Fruit fly (Drosophila melanogaster) whole organism, embryonic: ENCODE data around the gene Snapin.
A peak's percentile ranks its signal among the peaks of the same experiment; 100 is the strongest.

Source experiments
- ATbp ChIP-seq: fragments of 200-800 bp; sonication (Bioruptor generic); optimal IDR thresholded peaks from 2 replicates; lab custom pipeline; 2017; ENCODE audit warnings: missing biosample characterization, mild to moderate bottlenecking, missing genetic modification characterization, missing genetic modification reagents
- B-H1 ChIP-seq: fragments of 200-800 bp; sonication (Bioruptor generic); IDR thresholded peaks from 3 replicates; pipeline ENCODE4 v1.3.6; 2022; ENCODE audit warnings: missing biosample characterization, missing genetic modification characterization
- CG10209 ChIP-seq: fragments of 200-800 bp; sonication (Bioruptor generic); optimal IDR thresholded peaks from 3 replicates; lab custom pipeline; 2017; ENCODE audit warnings: missing biosample characterization, mild to moderate bottlenecking, missing genetic modification characterization, missing genetic modification reagents
- CG11560 ChIP-seq: fragments of 200-800 bp; sonication (Bioruptor generic); IDR thresholded peaks from 3 replicates; pipeline ENCODE4 v1.3.6; 2022; ENCODE audit warnings: missing biosample characterization, missing genetic modification characterization
- CG12071 ChIP-seq: fragments of 200-800 bp; sonication (Bioruptor generic); optimal IDR thresholded peaks from 3 replicates; lab custom pipeline; 2018; ENCODE audit warnings: missing biosample characterization, mild to moderate bottlenecking, missing genetic modification characterization
- CG12299 ChIP-seq: fragments of 200-800 bp; sonication (Bioruptor generic); optimal IDR thresholded peaks from 2 replicates; lab custom pipeline; 2018; ENCODE audit warnings: missing biosample characterization, mild to moderate bottlenecking, missing genetic modification characterization
- CG12659 ChIP-seq: fragments of 200-800 bp; sonication (Bioruptor generic); optimal IDR thresholded peaks from 3 replicates; lab custom pipeline; 2017; ENCODE audit warnings: mild to moderate bottlenecking, missing biosample characterization, missing genetic modification reagents, missing genetic modification characterization
- CG15073 ChIP-seq: fragments of 200-800 bp; sonication (Bioruptor generic); optimal IDR thresholded peaks from 2 replicates; lab custom pipeline; 2016; ENCODE audit warnings: missing biosample characterization, missing genetic modification characterization
- CG15479 ChIP-seq: fragments of 200-800 bp; sonication (Bioruptor generic); optimal IDR thresholded peaks from 3 replicates; lab custom pipeline; 2019; ENCODE audit warnings: missing biosample characterization, mild to moderate bottlenecking, missing genetic modification characterization, moderate library complexity
- CG16779 ChIP-seq: fragments of 200-800 bp; sonication (Bioruptor generic); IDR thresholded peaks from 2 replicates; pipeline ENCODE4 v1.3.6; 2022; ENCODE audit warnings: missing biosample characterization, missing genetic modification characterization
- CG16813 ChIP-seq: fragments of 200-800 bp; sonication (Bioruptor generic); IDR thresholded peaks from 3 replicates; pipeline ENCODE4 v1.3.6; 2022; ENCODE audit warnings: missing biosample characterization, missing genetic modification characterization; ENCODE audit not compliant: partially characterized antibody
- CG30403 ChIP-seq: fragments of 200-800 bp; sonication (Bioruptor generic); optimal IDR thresholded peaks from 3 replicates; lab custom pipeline; 2016; ENCODE audit warnings: missing biosample characterization, missing genetic modification characterization
- CG31224 ChIP-seq: fragments of 200-800 bp; sonication (Bioruptor generic); IDR thresholded peaks from 2 replicates; pipeline ENCODE4 v1.3.6; 2022; ENCODE audit warnings: missing biosample characterization, missing genetic modification characterization
- CG31388 ChIP-seq: fragments of 200-800 bp; sonication (Bioruptor generic); optimal IDR thresholded peaks from 2 replicates; lab custom pipeline; 2016; ENCODE audit warnings: missing biosample characterization, missing genetic modification characterization
- CG32532 ChIP-seq: fragments of 200-800 bp; sonication (Bioruptor generic); IDR thresholded peaks from 2 replicates; pipeline ENCODE4 v1.3.6; 2022; ENCODE audit warnings: missing biosample characterization, missing genetic modification characterization
- CG4424 ChIP-seq: fragments of 200-800 bp; sonication (Bioruptor generic); optimal IDR thresholded peaks from 3 replicates; lab custom pipeline; 2016; ENCODE audit warnings: missing biosample characterization, missing genetic modification characterization
- CG4854 ChIP-seq: fragments of 200-800 bp; sonication (Bioruptor generic); optimal IDR thresholded peaks from 2 replicates; lab custom pipeline; 2016; ENCODE audit warnings: missing biosample characterization, missing genetic modification characterization, inconsistent platforms
- CG6654 ChIP-seq: fragments of 200-800 bp; sonication (Bioruptor generic); optimal IDR thresholded peaks from 2 replicates; lab custom pipeline; 2017; ENCODE audit warnings: missing biosample characterization, mild to moderate bottlenecking, missing genetic modification characterization
- CG6765 ChIP-seq: fragments of 200-800 bp; sonication (Bioruptor generic); optimal IDR thresholded peaks from 3 replicates; lab custom pipeline; 2017; ENCODE audit warnings: missing biosample characterization, mild to moderate bottlenecking, missing genetic modification characterization
- CG7987 ChIP-seq: fragments of 200-800 bp; sonication (Bioruptor generic); optimal IDR thresholded peaks from 2 replicates; lab custom pipeline; 2018; ENCODE audit warnings: missing biosample characterization, mild to moderate bottlenecking, missing genetic modification characterization, moderate library complexity
- CG8388 ChIP-seq: fragments of 200-800 bp; sonication (Bioruptor generic); optimal IDR thresholded peaks from 2 replicates; lab custom pipeline; 2019; ENCODE audit warnings: missing biosample characterization, mild to moderate bottlenecking, missing genetic modification characterization, moderate library complexity
- CHES-1-like ChIP-seq: fragments of 200-800 bp; sonication (Bioruptor generic); optimal IDR thresholded peaks from 2 replicates; lab custom pipeline; 2016; ENCODE audit warnings: missing biosample characterization, missing genetic modification characterization
- Dip3 ChIP-seq: fragments of 200-800 bp; sonication (Bioruptor generic); optimal IDR thresholded peaks from 3 replicates; lab custom pipeline; 2016; ENCODE audit warnings: missing biosample characterization, missing genetic modification characterization
- H2.0 ChIP-seq: fragments of 200-800 bp; sonication (Bioruptor generic); IDR thresholded peaks from 2 replicates; pipeline ENCODE4 v1.3.6; 2022; ENCODE audit warnings: missing biosample characterization, missing genetic modification characterization
- Hmr ChIP-seq: fragments of 200-800 bp; sonication (Bioruptor generic); optimal IDR thresholded peaks from 3 replicates; lab custom pipeline; 2017; ENCODE audit warnings: mild to moderate bottlenecking, missing biosample characterization, missing genetic modification reagents, missing genetic modification characterization
- Hr51 ChIP-seq, 2 experiments: fragments of 200-800 bp; sonication (Bioruptor generic); optimal IDR thresholded peaks; 2 replicates in 1 of 2; 3 replicates in 1 of 2; lab custom pipeline; 2016 to 2018; ENCODE audit warnings: missing biosample characterization in 2 of 2, missing genetic modification characterization in 2 of 2, mild to moderate bottlenecking in 1 of 2, moderate library complexity in 1 of 2
- Hsf ChIP-seq: fragments of 200-800 bp; sonication (Bioruptor generic); optimal IDR thresholded peaks from 3 replicates; lab custom pipeline; 2016; ENCODE audit warnings: missing biosample characterization, missing genetic modification characterization
- Lpt ChIP-seq: fragments of >200 bp; optimal IDR thresholded peaks from 2 replicates; lab custom pipeline; 2018; ENCODE audit warnings: missing biosample characterization, missing genetic modification characterization
- Nf-YC ChIP-seq: fragments of 200-800 bp; optimal IDR thresholded peaks from 3 replicates; lab custom pipeline; 2019; ENCODE audit warnings: missing biosample characterization, mild to moderate bottlenecking, missing genetic modification characterization, moderate library complexity
- NfI ChIP-seq: fragments of 200-800 bp; sonication (Bioruptor generic); optimal IDR thresholded peaks from 3 replicates; lab custom pipeline; 2018; ENCODE audit warnings: missing biosample characterization, mild to moderate bottlenecking, missing genetic modification characterization, moderate library complexity
- PHDP ChIP-seq: fragments of 200-800 bp; sonication (Bioruptor generic); optimal IDR thresholded peaks from 3 replicates; lab custom pipeline; 2018; ENCODE audit warnings: missing biosample characterization, mild to moderate bottlenecking, missing genetic modification characterization, moderate library complexity
- Usf ChIP-seq: fragments of 200-800 bp; sonication (Bioruptor generic); optimal IDR thresholded peaks from 2 replicates; lab custom pipeline; 2017; ENCODE audit warnings: missing genotype, missing biosample characterization, missing genetic modification characterization
- bcd ChIP-seq: fragments of 200-800 bp; sonication (Bioruptor generic); optimal IDR thresholded peaks from 2 replicates; lab custom pipeline; 2017; ENCODE audit warnings: missing biosample characterization, mild to moderate bottlenecking, missing genetic modification characterization
- bowl ChIP-seq: fragments of 200-800 bp; sonication (Bioruptor generic); IDR thresholded peaks from 2 replicates; pipeline ENCODE4 v1.3.6; 2022; ENCODE audit warnings: missing biosample characterization, missing genetic modification characterization
- chif ChIP-seq, 2 experiments: fragments of 200-800 bp; sonication (Bioruptor generic); optimal IDR thresholded peaks; 3 replicates each; lab custom pipeline; 2016; ENCODE audit warnings: missing biosample characterization in 2 of 2, missing genetic modification characterization in 2 of 2
- croc ChIP-seq: fragments of 200-800 bp; sonication (Bioruptor generic); conservative IDR thresholded peaks from 3 replicates; pipeline ENCODE4 v1.3.6; 2022; ENCODE audit warnings: missing biosample characterization, missing genetic modification characterization
- dimm ChIP-seq: fragments of 200-800 bp; sonication (Bioruptor generic); IDR thresholded peaks from 2 replicates; pipeline ENCODE4 v1.3.6; 2022; ENCODE audit warnings: missing biosample characterization, missing genetic modification characterization
- fd3F ChIP-seq: fragments of 200-800 bp; sonication (Bioruptor generic); optimal IDR thresholded peaks from 2 replicates; lab custom pipeline; 2018; ENCODE audit warnings: missing biosample characterization, mild to moderate bottlenecking, missing genetic modification characterization, moderate library complexity
- fu2 ChIP-seq: fragments of 200-800 bp; sonication (Bioruptor generic); optimal IDR thresholded peaks from 2 replicates; lab custom pipeline; 2016; ENCODE audit warnings: missing biosample characterization, missing genetic modification characterization
- her ChIP-seq: fragments of 200-800 bp; sonication (Bioruptor generic); optimal IDR thresholded peaks from 2 replicates; lab custom pipeline; 2016; ENCODE audit warnings: missing biosample characterization, missing genetic modification characterization
- kah ChIP-seq: fragments of 200-800 bp; sonication (Bioruptor generic); optimal IDR thresholded peaks from 2 replicates; lab custom pipeline; 2018; ENCODE audit warnings: missing biosample characterization, mild to moderate bottlenecking, missing genetic modification characterization
- nmo ChIP-seq: fragments of 200-800 bp; sonication (Bioruptor generic); optimal IDR thresholded peaks from 2 replicates; lab custom pipeline; 2018; ENCODE audit warnings: missing biosample characterization, mild to moderate bottlenecking, missing genetic modification characterization, moderate library complexity
- otp ChIP-seq: fragments of 200-800 bp; sonication (Bioruptor generic); IDR thresholded peaks from 3 replicates; pipeline ENCODE4, ENCODE4 v1.3.6; 2022; ENCODE audit warnings: missing biosample characterization, missing genetic modification characterization
- pb ChIP-seq: fragments of 200-800 bp; sonication (Bioruptor generic); optimal IDR thresholded peaks from 3 replicates; lab custom pipeline; 2016; ENCODE audit warnings: missing biosample characterization, missing genetic modification characterization
- peb ChIP-seq: fragments of 200-800 bp; sonication (Bioruptor generic); IDR thresholded peaks from 2 replicates; pipeline ENCODE4 v1.3.6; 2022; ENCODE audit warnings: missing biosample characterization, missing genetic modification characterization
- psq ChIP-seq: fragments of 200-800 bp; sonication (Bioruptor generic); optimal IDR thresholded peaks from 2 replicates; lab custom pipeline; 2017; ENCODE audit warnings: missing biosample characterization, missing genetic modification characterization
- so ChIP-seq: fragments of 200-800 bp; sonication (Bioruptor generic); IDR thresholded peaks from 3 replicates; pipeline ENCODE4 v1.3.6; 2022; ENCODE audit warnings: missing biosample characterization, missing genetic modification characterization
- sob ChIP-seq: fragments of 200-800 bp; sonication (Bioruptor generic); IDR thresholded peaks from 2 replicates; pipeline ENCODE4 v1.3.6; 2022; ENCODE audit warnings: missing biosample characterization, missing genetic modification characterization
- sug ChIP-seq: fragments of 200-800 bp; optimal IDR thresholded peaks from 2 replicates; lab custom pipeline; 2019; ENCODE audit warnings: missing biosample characterization, mild to moderate bottlenecking, missing genetic modification characterization, moderate library complexity
- wor ChIP-seq: fragments of 200-800 bp; sonication (Bioruptor generic); IDR thresholded peaks from 2 replicates; pipeline ENCODE4 v1.3.6; 2022; ENCODE audit warnings: missing biosample characterization, missing genetic modification characterization
- yki ChIP-seq: fragments of >200 bp; optimal IDR thresholded peaks from 3 replicates; lab custom pipeline; 2018

Snapin gene

dm6 chr2L:2751904-2752459 is 7.5 kb downstream of the Snapin start, which contains the start of gene Bacc (continued):
- TF ChIP-seq CG30403 (peak; percentile 93), bowl (GFP tag; lab: Robert Waterston, UW) (no peak), CG6654 (GFP tag; lab: Kevin White, UChicago) (peak; percentile 67), wor (GFP tag; lab: Robert Waterston, UW) (no peak), CG12071 (GFP tag; lab: Kevin White, UChicago) (peak; percentile 66), chif (GFP tag; optimal IDR thresholded peaks at IDR 0.05; lab: Kevin White, UChicago) (peak; percentile 76 to 87), CG31388 (GFP tag; lab: Kevin White, UChicago) (peak; percentile 78), CG16779 (GFP tag; lab: Robert Waterston, UW) (no peak), ATbp (GFP tag; lab: Kevin White, UChicago) (peak; percentile 83), peb (GFP tag; lab: Robert Waterston, UW) (no peak), CG11560 (tag; lab: Robert Waterston, UW) (no peak), CG31224 (GFP tag; lab: Robert Waterston, UW) (no peak), B-H1 (GFP tag; lab: Robert Waterston, UW) (no peak), pb (GFP tag; lab: Kevin White, UChicago) (peak; percentile 70), psq (GFP tag; lab: Kevin White, UChicago) (peak; percentile 15), Lpt (GFP tag; lab: Kevin White, UChicago) (no peak), CG6765 (GFP tag; lab: Kevin White, UChicago) (peak; percentile 73), H2.0 (GFP tag; lab: Robert Waterston, UW) (no peak), nmo (GFP tag; lab: Kevin White, UChicago) (peak; percentile 85), her (GFP tag; lab: Kevin White, UChicago) (peak; percentile 88), CG15073 (GFP tag; lab: Kevin White, UChicago) (peak; percentile 31), croc (GFP tag; lab: Robert Waterston, UW) (peak; percentile 38; the same call in 2 of the 3 replicates), NfI (GFP tag; lab: Kevin White, UChicago) (peak; percentile 83), PHDP (tag; lab: Kevin White, UChicago) (peak; percentile 90), Hmr (GFP tag; lab: Kevin White, UChicago) (peak; percentile 94), fu2 (peak; percentile 87), CG12659 (GFP tag; lab: Kevin White, UChicago) (peak; percentile 95), dimm (GFP tag; lab: Robert Waterston, UW) (no peak), sob (GFP tag; lab: Robert Waterston, UW) (no peak), CG8388 (peak; percentile 77), fd3F (GFP tag; lab: Kevin White, UChicago) (peak; percentile 82), Dip3 (GFP tag; lab: Kevin White, UChicago) (peak; percentile 87), Hr51 (GFP tag; optimal IDR thresholded peaks at IDR 0.05; lab: Kevin White, UChicago) (peak; percentile 70 to 92), Nf-YC (tag; lab: Kevin White, UChicago) (peak; percentile 64), CG4424 (GFP tag; lab: Kevin White, UChicago) (peak; percentile 86), otp (GFP tag; lab: Robert Waterston, UW) (no peak), CG15479 (no peak), Hsf (peak; percentile 89), bcd (GFP tag; lab: Kevin White, UChicago) (peak; percentile 90), CG4854 (GFP tag; lab: Kevin White, UChicago) (peak; percentile 77), yki (no peak), kah (GFP tag; lab: Kevin White, UChicago) (peak; percentile 73), Usf (GFP tag; lab: Kevin White, UChicago) (peak; percentile 90), sug (tag; lab: Kevin White, UChicago) (peak; percentile 78), CG32532 (GFP tag; lab: Robert Waterston, UW) (no peak), CG10209 (GFP tag; lab: Kevin White, UChicago) (peak; percentile 93), CG16813 (GFP tag; lab: Robert Waterston, UW) (no peak), so (GFP tag; lab: Robert Waterston, UW) (no peak), CHES-1-like (GFP tag; lab: Kevin White, UChicago) (peak; percentile 92), CG12299 (tag; lab: Kevin White, UChicago) (peak; percentile 86), CG7987 (GFP tag; lab: Kevin White, UChicago) (no peak)
